Fruit fly (Drosophila melanogaster) Kc167 (cell line): ENCODE data around the gene CG42495.

Experiments used
- Myc ChIP-seq: fragments of >200 bp; optimal IDR thresholded peaks from 2 replicates; lab custom pipeline; 2017; ENCODE audit warnings: missing external identifiers
- Sin3A ChIP-seq: fragments of >200 bp; optimal IDR thresholded peaks from 2 replicates; lab custom pipeline; 2018; ENCODE audit warnings: missing external identifiers
- h ChIP-seq: fragments of >200 bp; optimal IDR thresholded peaks from 3 replicates; lab custom pipeline; 2018; ENCODE audit warnings: missing external identifiers
- insv ChIP-seq: fragments of >200 bp; optimal IDR thresholded peaks from 3 replicates; lab custom pipeline; 2018; ENCODE audit warnings: missing external identifiers
- psq ChIP-seq: fragments of >200 bp; optimal IDR thresholded peaks from 2 replicates; lab custom pipeline; 2017; ENCODE audit warnings: missing external identifiers

- TF ChIP-seq psq (lab: Kevin White, UChicago): no peak
- TF ChIP-seq Myc (lab: Kevin White, UChicago): no peak
- no peak for TF ChIP-seq insv
- no peak for TF ChIP-seq Sin3A (lab: Kevin White, UChicago)
- no peak for TF ChIP-seq h (lab: Kevin White, UChicago)
Measured at dm6 chr3L:18681550-18682217, 14.5 kb downstream of the CG42495 start, which contains the start of the genes Sgf11 and CG32202.
